Comparison of ENCODE assay signal across 5 fruit fly cellular contexts in the genomic region with DNA sequence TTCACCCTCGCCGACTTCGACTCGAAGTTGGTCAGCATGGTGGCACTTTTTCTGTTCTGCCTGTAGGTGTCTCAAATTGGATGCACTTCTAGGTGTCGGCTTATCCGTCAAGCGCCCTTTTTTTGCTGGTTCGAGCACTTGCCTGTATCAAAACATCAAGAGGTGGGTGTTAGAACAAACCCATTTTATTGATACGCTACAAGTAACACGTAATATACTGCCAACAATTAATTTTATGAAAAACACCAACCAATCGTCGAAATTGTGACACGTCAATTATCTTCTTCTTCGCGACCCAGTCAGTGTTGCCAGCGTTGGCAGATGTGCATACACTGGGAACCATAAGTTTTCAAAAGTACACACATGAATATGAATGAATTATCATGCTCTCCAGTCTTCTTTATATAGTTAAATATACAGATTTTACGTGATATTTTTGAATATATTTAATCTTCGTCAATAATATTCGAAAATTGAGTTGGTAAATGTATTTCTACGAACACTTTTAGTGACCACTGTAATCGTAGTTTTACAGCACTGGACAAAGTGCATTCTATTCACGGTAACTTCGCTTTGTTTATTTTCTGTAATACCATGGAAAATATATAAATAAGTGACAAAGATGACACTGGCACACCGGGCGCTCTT.
TF ChIP-seq lines count a peak whose summit lies in the region.

A gene (minus strand): TSS at position 280 of the 648 bp plus-strand sequence.
A gene (plus strand): TSS at position 548 of the 648 bp plus-strand sequence.

TF ChIP-seq in whole organism, adult, 20 proteins besides CTCF, POLR2A, EP300 and RAD21 (continued from another document):
- TF ChIP-seq CG1620 (GFP tag; optimal IDR thresholded peaks at IDR 0.05; lab: Kevin White, UChicago): peak; percentile 95
- peak; percentile 74 for TF ChIP-seq cic (GFP tag; optimal IDR thresholded peaks at IDR 0.05; lab: Kevin White, UChicago)
- peak; percentile 97 for TF ChIP-seq Crg-1 (GFP tag; optimal IDR thresholded peaks at IDR 0.05; lab: Kevin White, UChicago)
- peak; percentile 96 for TF ChIP-seq CG7045 (GFP tag; optimal IDR thresholded peaks at IDR 0.05; lab: Kevin White, UChicago)
TF ChIP-seq in whole organism, adult: peak in this region for 18.

TF ChIP-seq in whole organism, embryonic, 481 proteins besides CTCF, POLR2A, EP300 and RAD21 (continued from another document and continues in another):
- TF ChIP-seq pita (GFP tag; optimal IDR thresholded peaks at IDR 0.05; lab: Kevin White, UChicago): no peak
- TF ChIP-seq nerfin-2 (GFP tag; IDR thresholded peaks at IDR 0.05; lab: Robert Waterston, UW; ENCODE audit: partially characterized antibody): no peak
- TF ChIP-seq twi (tag; optimal IDR thresholded peaks at IDR 0.05; lab: Kevin White, UChicago): peak; percentile 93
- no peak for TF ChIP-seq Opbp (GFP tag; IDR thresholded peaks at IDR 0.05; lab: Robert Waterston, UW; ENCODE audit: partially characterized antibody)
- TF ChIP-seq Nf-YC (tag; optimal IDR thresholded peaks at IDR 0.05; lab: Kevin White, UChicago): peak; percentile 85
- TF ChIP-seq CG4404 (GFP tag; IDR thresholded peaks at IDR 0.05; lab: Robert Waterston, UW): peak; percentile 94
- peak; percentile 90 for TF ChIP-seq gcm2 (GFP tag; optimal IDR thresholded peaks at IDR 0.05; lab: Kevin White, UChicago)
- peak; percentile 98 for TF ChIP-seq HmgZ (tag; optimal IDR thresholded peaks at IDR 0.05; lab: Kevin White, UChicago)
- peak; percentile 94 for TF ChIP-seq CG13123 (GFP tag; optimal IDR thresholded peaks at IDR 0.05; lab: Kevin White, UChicago)
- peak; percentile 97 for TF ChIP-seq CG6689 (GFP tag; IDR thresholded peaks at IDR 0.05; lab: Robert Waterston, UW)
- TF ChIP-seq gsb (GFP tag; IDR thresholded peaks at IDR 0.05; lab: Robert Waterston, UW): peak; percentile 93
- TF ChIP-seq lilli (GFP tag; optimal IDR thresholded peaks at IDR 0.05; lab: Kevin White, UChicago): peak; percentile 98
- TF ChIP-seq Dfd (GFP tag; optimal IDR thresholded peaks at IDR 0.05; lab: Kevin White, UChicago): no peak
- TF ChIP-seq CG13296 (GFP tag; optimal IDR thresholded peaks at IDR 0.05; lab: Kevin White, UChicago): peak; percentile 93
- TF ChIP-seq sob (GFP tag; IDR thresholded peaks at IDR 0.05; lab: Robert Waterston, UW): peak; percentile 97
- peak; percentile 97 for TF ChIP-seq oc (tag; optimal IDR thresholded peaks at IDR 0.05; lab: Kevin White, UChicago)
- TF ChIP-seq ind (GFP tag; optimal IDR thresholded peaks at IDR 0.05; lab: Kevin White, UChicago): peak; percentile 95
- TF ChIP-seq CG17568 (GFP tag; optimal IDR thresholded peaks at IDR 0.05; lab: Kevin White, UChicago): no peak
- peak; percentile 92 for TF ChIP-seq tap (tag; optimal IDR thresholded peaks at IDR 0.05; lab: Kevin White, UChicago)
- TF ChIP-seq CG6175 (GFP tag; IDR thresholded peaks at IDR 0.05; lab: Robert Waterston, UW): peak; percentile 83
- TF ChIP-seq Gsc (GFP tag; IDR thresholded peaks at IDR 0.05; lab: Robert Waterston, UW): peak; percentile 87
- TF ChIP-seq jigr1 (GFP tag; IDR thresholded peaks at IDR 0.05; lab: Robert Waterston, UW): peak; percentile 83
- TF ChIP-seq CG15269 (tag; optimal IDR thresholded peaks at IDR 0.05; lab: Kevin White, UChicago): peak; percentile 97
- peak; percentile 96 for TF ChIP-seq wor (GFP tag; IDR thresholded peaks at IDR 0.05; lab: Robert Waterston, UW)
- TF ChIP-seq CG11085 (GFP tag; IDR thresholded peaks at IDR 0.05; lab: Robert Waterston, UW): peak; percentile 96
- peak; percentile 40; the same call in 1 of the 2 replicates for TF ChIP-seq Dref (GFP tag; IDR thresholded peaks at IDR 0.05; lab: Robert Waterston, UW)
- peak; percentile 96 for TF ChIP-seq gcm (GFP tag; optimal IDR thresholded peaks at IDR 0.05; lab: Kevin White, UChicago)
- TF ChIP-seq bowl (GFP tag; IDR thresholded peaks at IDR 0.05; lab: Robert Waterston, UW): peak; percentile 94
- TF ChIP-seq CG10462 (GFP tag; optimal IDR thresholded peaks at IDR 0.05; lab: Kevin White, UChicago): peak; percentile 97

TF ChIP-seq in whole organism, prepupa, 60 proteins besides CTCF, POLR2A, EP300 and RAD21 (continued from another document and continues in another):
- TF ChIP-seq CG31627 (GFP tag; optimal IDR thresholded peaks at IDR 0.05; lab: Kevin White, UChicago) (peak; percentile 98), spab (GFP tag; optimal IDR thresholded peaks at IDR 0.05; lab: Kevin White, UChicago) (peak; percentile 89), net (GFP tag; optimal IDR thresholded peaks at IDR 0.05; lab: Kevin White, UChicago) (peak; percentile 96), Eip78C (GFP tag; lab: Kevin White, UChicago) (peak; percentile 100), fkh (GFP tag; optimal IDR thresholded peaks at IDR 0.05; lab: Kevin White, UChicago) (peak; percentile 94), dsx (GFP tag; optimal IDR thresholded peaks at IDR 0.05; lab: Kevin White, UChicago; ENCODE audit: poor library complexity, severe bottlenecking) (peak; percentile 98), Hr4 (GFP tag; optimal IDR thresholded peaks at IDR 0.05; lab: Kevin White, UChicago) (peak; percentile 98), pdm3 (GFP tag; optimal IDR thresholded peaks at IDR 0.05; lab: Kevin White, UChicago) (peak; percentile 98), CG6792 (GFP tag; optimal IDR thresholded peaks at IDR 0.05; lab: Kevin White, UChicago) (peak; percentile 97), OdsH (GFP tag; optimal IDR thresholded peaks at IDR 0.05; lab: Kevin White, UChicago) (peak; percentile 99), Met (GFP tag; optimal IDR thresholded peaks at IDR 0.05; lab: Kevin White, UChicago) (peak; percentile 98), dac (GFP tag; optimal IDR thresholded peaks at IDR 0.05; lab: Kevin White, UChicago) (peak; percentile 91), cyc (GFP tag; optimal IDR thresholded peaks at IDR 0.05; lab: Kevin White, UChicago) (peak; percentile 96), Lpt (GFP tag; optimal IDR thresholded peaks at IDR 0.05; lab: Kevin White, UChicago) (peak; percentile 97), CG34406 (GFP tag; optimal IDR thresholded peaks at IDR 0.05; lab: Kevin White, UChicago) (peak; percentile 97), CG3919 (GFP tag; optimal IDR thresholded peaks at IDR 0.05; lab: Kevin White, UChicago) (peak; percentile 96), salr (GFP tag; optimal IDR thresholded peaks at IDR 0.05; lab: Kevin White, UChicago) (peak; percentile 94), CG3032 (tag; optimal IDR thresholded peaks at IDR 0.05; lab: Kevin White, UChicago) (peak; percentile 97), CG11762 (GFP tag; optimal IDR thresholded peaks at IDR 0.05; lab: Kevin White, UChicago; ENCODE audit: insufficient read depth) (peak; percentile 94), Eip75B (GFP tag; optimal IDR thresholded peaks at IDR 0.05; lab: Kevin White, UChicago) (peak; percentile 96), Sox15 (GFP tag; optimal IDR thresholded peaks at IDR 0.05; lab: Kevin White, UChicago) (peak; percentile 97), fd85E (GFP tag; optimal IDR thresholded peaks at IDR 0.05; lab: Kevin White, UChicago) (no peak), CG11902 (GFP tag; optimal IDR thresholded peaks at IDR 0.05; lab: Kevin White, UChicago) (peak; percentile 91), CG32006 (GFP tag; optimal IDR thresholded peaks at IDR 0.05; lab: Kevin White, UChicago) (peak; percentile 97), Blimp-1 (GFP tag; optimal IDR thresholded peaks at IDR 0.05; lab: Kevin White, UChicago) (peak; percentile 83), CG8119 (GFP tag; IDR thresholded peaks at IDR 0.05; lab: Robert Waterston, UW) (peak; percentile 99), svp (GFP tag; lab: Kevin White, UChicago) (peak; percentile 99), CG9139 (GFP tag; optimal IDR thresholded peaks at IDR 0.05; lab: Kevin White, UChicago) (peak; percentile 95), lz (GFP tag; optimal IDR thresholded peaks at IDR 0.05; lab: Kevin White, UChicago) (peak; percentile 98), CG15336 (GFP tag; IDR thresholded peaks at IDR 0.05; lab: Robert Waterston, UW) (peak; percentile 99)

TF ChIP-seq in whole organism, pupa, 21 proteins besides CTCF, POLR2A, EP300 and RAD21 (continued from another document):
- peak; percentile 99 for TF ChIP-seq Pif1A (GFP tag; optimal IDR thresholded peaks at IDR 0.05; lab: Kevin White, UChicago)
- TF ChIP-seq CG9948 (tag; optimal IDR thresholded peaks at IDR 0.05; lab: Kevin White, UChicago): peak; percentile 95

TF ChIP-seq in whole organism, wandering third instar larva, 38 proteins besides CTCF, POLR2A, EP300 and RAD21 (continued from another document):
- peak; percentile 80 to 98 for TF ChIP-seq foxo (GFP tag; optimal IDR thresholded peaks at IDR 0.05; lab: Kevin White, UChicago)
- TF ChIP-seq Hr83 (GFP tag; optimal IDR thresholded peaks at IDR 0.05; lab: Kevin White, UChicago; ENCODE audit: poor library complexity, severe bottlenecking): peak; percentile 83
- no peak for TF ChIP-seq Hr78 (GFP tag; optimal IDR thresholded peaks at IDR 0.05; lab: Kevin White, UChicago)
- TF ChIP-seq dl (GFP tag; optimal IDR thresholded peaks at IDR 0.05; lab: Kevin White, UChicago; ENCODE audit: insufficient read depth in 1 of 2, partially characterized antibody in 2 of 2): no peak
- no peak for TF ChIP-seq Abd-B (GFP tag; optimal IDR thresholded peaks at IDR 0.05; lab: Kevin White, UChicago)
- TF ChIP-seq sage (GFP tag; optimal IDR thresholded peaks at IDR 0.05; lab: Kevin White, UChicago): no peak
- TF ChIP-seq pan (optimal IDR thresholded peaks at IDR 0.05; lab: Kevin White, UChicago): no peak
- peak; percentile 95 for TF ChIP-seq fru (GFP tag; optimal IDR thresholded peaks at IDR 0.05; lab: Kevin White, UChicago)
- peak; percentile 97 for TF ChIP-seq Sp1 (GFP tag; optimal IDR thresholded peaks at IDR 0.05; lab: Kevin White, UChicago)
- TF ChIP-seq ey (GFP tag; optimal IDR thresholded peaks at IDR 0.05; lab: Kevin White, UChicago): peak; percentile 95
- peak; percentile 78 for TF ChIP-seq GATAd (GFP tag; optimal IDR thresholded peaks at IDR 0.05; lab: Kevin White, UChicago)
- TF ChIP-seq Jra (GFP tag; optimal IDR thresholded peaks at IDR 0.05; lab: Kevin White, UChicago): peak; percentile 96
- peak; percentile 88 for TF ChIP-seq Rel (GFP tag; optimal IDR thresholded peaks at IDR 0.05; lab: Kevin White, UChicago)
- TF ChIP-seq Rel (tag; optimal IDR thresholded peaks at IDR 0.05; lab: Kevin White, UChicago): peak; percentile 83
- TF ChIP-seq usp (GFP tag; optimal IDR thresholded peaks at IDR 0.05; lab: Kevin White, UChicago): no peak
- peak; percentile 96 for TF ChIP-seq woc (GFP tag; optimal IDR thresholded peaks at IDR 0.05; lab: Kevin White, UChicago)
- no peak for TF ChIP-seq jim (GFP tag; optimal IDR thresholded peaks at IDR 0.05; lab: Kevin White, UChicago)
- peak; percentile 89 for TF ChIP-seq dmrt93B (GFP tag; optimal IDR thresholded peaks at IDR 0.05; lab: Kevin White, UChicago)
- TF ChIP-seq Hnf4 (GFP tag; optimal IDR thresholded peaks at IDR 0.05; lab: Kevin White, UChicago): no peak
TF ChIP-seq in whole organism, wandering third instar larva: peak in this region for 22.
